Fruit fly (Drosophila melanogaster) whole organism, embryonic: Measurements from ENCODE around the gene Plod.
A peak's percentile ranks its signal among the peaks of the same experiment; 100 is the strongest.

Source experiments
- Aef1 ChIP-seq: fragments of 200-800 bp; sonication (Bioruptor generic); IDR thresholded peaks from 3 replicates; pipeline ENCODE4 v1.3.6; 2022; ENCODE audit warnings: missing biosample characterization, missing genetic modification characterization
- B-H1 ChIP-seq: fragments of 200-800 bp; sonication (Bioruptor generic); IDR thresholded peaks from 3 replicates; pipeline ENCODE4 v1.3.6; 2022; ENCODE audit warnings: missing biosample characterization, missing genetic modification characterization
- CG10209 ChIP-seq: fragments of 200-800 bp; sonication (Bioruptor generic); optimal IDR thresholded peaks from 3 replicates; lab custom pipeline; 2017; ENCODE audit warnings: missing biosample characterization, mild to moderate bottlenecking, missing genetic modification characterization, missing genetic modification reagents
- CG11456 ChIP-seq: fragments of 200-800 bp; sonication (Bioruptor generic); IDR thresholded peaks from 3 replicates; pipeline ENCODE4 v1.3.6; 2022; ENCODE audit warnings: missing biosample characterization, missing genetic modification characterization
- CG11696 ChIP-seq: fragments of 200-800 bp; sonication (Bioruptor generic); IDR thresholded peaks from 2 replicates; pipeline ENCODE4 v1.3.6; 2022; ENCODE audit warnings: missing biosample characterization, missing genetic modification characterization
- CG11723 ChIP-seq: fragments of 200-800 bp; sonication (Bioruptor generic); optimal IDR thresholded peaks from 2 replicates; lab custom pipeline; 2017; ENCODE audit warnings: missing biosample characterization, mild to moderate bottlenecking, missing genetic modification characterization
- CG12071 ChIP-seq: fragments of 200-800 bp; sonication (Bioruptor generic); optimal IDR thresholded peaks from 3 replicates; lab custom pipeline; 2018; ENCODE audit warnings: missing biosample characterization, mild to moderate bottlenecking, missing genetic modification characterization
- CG12155 ChIP-seq: fragments of 200-800 bp; sonication (Bioruptor generic); optimal IDR thresholded peaks from 3 replicates; lab custom pipeline; 2016; ENCODE audit warnings: missing biosample characterization, missing genetic modification characterization
- CG13424 ChIP-seq: fragments of 200-800 bp; sonication (Bioruptor generic); optimal IDR thresholded peaks from 2 replicates; lab custom pipeline; 2019; ENCODE audit warnings: missing biosample characterization, mild to moderate bottlenecking, missing genetic modification characterization, moderate library complexity
- CG14441 ChIP-seq: fragments of 200-800 bp; sonication (Bioruptor generic); IDR thresholded peaks from 2 replicates; pipeline ENCODE4 v1.3.6; 2022; ENCODE audit warnings: missing biosample characterization, missing genetic modification characterization
- CG1603 ChIP-seq: fragments of 200-800 bp; sonication (Bioruptor generic); optimal IDR thresholded peaks from 2 replicates; lab custom pipeline; 2019; ENCODE audit warnings: missing biosample characterization, mild to moderate bottlenecking, missing genetic modification characterization, moderate library complexity
- CG17802 ChIP-seq: fragments of 200-800 bp; sonication (Bioruptor generic); optimal IDR thresholded peaks from 2 replicates; lab custom pipeline; 2018; ENCODE audit warnings: missing biosample characterization, mild to moderate bottlenecking, missing genetic modification characterization, moderate library complexity
- CG1792 ChIP-seq: fragments of 200-800 bp; sonication (Bioruptor generic); optimal IDR thresholded peaks from 2 replicates; lab custom pipeline; 2016; ENCODE audit warnings: missing biosample characterization, missing genetic modification characterization
- CG18262 ChIP-seq: fragments of 200-800 bp; optimal IDR thresholded peaks from 3 replicates; lab custom pipeline; 2019; ENCODE audit warnings: missing biosample characterization, mild to moderate bottlenecking, missing genetic modification characterization, moderate library complexity
- CG18476 ChIP-seq: fragments of 200-800 bp; sonication (Bioruptor generic); optimal IDR thresholded peaks from 2 replicates; lab custom pipeline; 2016; ENCODE audit warnings: missing biosample characterization, mild to moderate bottlenecking, missing genetic modification characterization
- CG2129 ChIP-seq: fragments of 200-800 bp; sonication (Bioruptor generic); IDR thresholded peaks from 2 replicates; pipeline ENCODE4 v1.3.6; 2022; ENCODE audit warnings: missing biosample characterization, missing genetic modification characterization; ENCODE audit not compliant: partially characterized antibody
- CG2202 ChIP-seq: fragments of 200-800 bp; sonication (Bioruptor generic); optimal IDR thresholded peaks from 2 replicates; lab custom pipeline; 2018; ENCODE audit warnings: missing biosample characterization, mild to moderate bottlenecking, missing genetic modification characterization
- CG34224 ChIP-seq: fragments of 200-800 bp; sonication (Bioruptor generic); IDR thresholded peaks from 3 replicates; pipeline ENCODE4 v1.3.6; 2022; ENCODE audit warnings: missing biosample characterization, missing genetic modification characterization; ENCODE audit not compliant: partially characterized antibody
- CG34422 ChIP-seq: fragments of 200-800 bp; sonication (Bioruptor generic); IDR thresholded peaks from 3 replicates; pipeline ENCODE4 v1.3.6; 2022; ENCODE audit warnings: missing biosample characterization, missing genetic modification characterization
- CG4404 ChIP-seq: fragments of 200-800 bp; sonication (Bioruptor generic); IDR thresholded peaks from 2 replicates; pipeline ENCODE4 v1.3.6; 2022; ENCODE audit warnings: missing biosample characterization, missing genetic modification characterization
- CG6791 ChIP-seq: fragments of 200-800 bp; sonication (Bioruptor generic); IDR thresholded peaks from 3 replicates; pipeline ENCODE4 v1.3.6; 2022; ENCODE audit warnings: missing biosample characterization, missing genetic modification characterization; ENCODE audit not compliant: partially characterized antibody
- CG7357 ChIP-seq: fragments of 200-800 bp; sonication (Bioruptor generic); IDR thresholded peaks from 3 replicates; pipeline ENCODE4 v1.3.6; 2022; ENCODE audit warnings: missing biosample characterization, missing genetic modification characterization
- CG8281 ChIP-seq: fragments of 200-800 bp; sonication (Bioruptor generic); optimal IDR thresholded peaks from 2 replicates; lab custom pipeline; 2018; ENCODE audit warnings: missing biosample characterization, mild to moderate bottlenecking, missing genetic modification characterization, moderate library complexity
- CG8359 ChIP-seq: fragments of 200-800 bp; sonication (Bioruptor generic); optimal IDR thresholded peaks from 2 replicates; lab custom pipeline; 2017; ENCODE audit warnings: missing biosample characterization, mild to moderate bottlenecking, missing genetic modification characterization, borderline replicate concordance
- CG8765 ChIP-seq: fragments of 200-800 bp; sonication (Bioruptor generic); IDR thresholded peaks from 2 replicates; pipeline ENCODE4 v1.3.6; 2022; ENCODE audit warnings: missing biosample characterization, missing genetic modification characterization
- CG9437 ChIP-seq: fragments of 200-800 bp; sonication (Bioruptor generic); optimal IDR thresholded peaks from 2 replicates; lab custom pipeline; 2018; ENCODE audit warnings: missing biosample characterization, mild to moderate bottlenecking, missing genetic modification characterization
- Camta ChIP-seq: fragments of 200-800 bp; sonication (Bioruptor generic); optimal IDR thresholded peaks from 2 replicates; lab custom pipeline; 2016; ENCODE audit warnings: missing biosample characterization, missing genetic modification characterization
- ERR ChIP-seq: fragments of 200-800 bp; sonication (Bioruptor generic); optimal IDR thresholded peaks from 2 replicates; lab custom pipeline; 2016; ENCODE audit warnings: missing biosample characterization, missing genetic modification characterization
- H2.0 ChIP-seq: fragments of 200-800 bp; sonication (Bioruptor generic); IDR thresholded peaks from 2 replicates; pipeline ENCODE4 v1.3.6; 2022; ENCODE audit warnings: missing biosample characterization, missing genetic modification characterization
- Lim3 ChIP-seq: fragments of 200-800 bp; sonication (Bioruptor generic); IDR thresholded peaks from 2 replicates; pipeline ENCODE4 v1.3.6; 2022; ENCODE audit warnings: missing biosample characterization, missing genetic modification characterization
- Nf-YA ChIP-seq: fragments of 200-800 bp; sonication (Bioruptor generic); IDR thresholded peaks from 2 replicates; pipeline ENCODE4 v1.3.6; 2022; ENCODE audit warnings: missing biosample characterization, missing genetic modification characterization
- YL-1 ChIP-seq: fragments of 200-800 bp; sonication (Bioruptor generic); optimal IDR thresholded peaks from 3 replicates; lab custom pipeline; 2017; ENCODE audit warnings: missing biosample characterization, mild to moderate bottlenecking, missing genetic modification characterization
- amos ChIP-seq: fragments of 200-800 bp; sonication (Bioruptor generic); IDR thresholded peaks from 2 replicates; pipeline ENCODE4 v1.3.6; 2022; ENCODE audit warnings: missing biosample characterization, missing genetic modification characterization; ENCODE audit not compliant: partially characterized antibody
- bsh ChIP-seq, 2 experiments: fragments of 200-800 bp; sonication (Bioruptor generic); optimal IDR thresholded peaks; 2 replicates each; lab custom pipeline; 2017 to 2018; ENCODE audit warnings: mild to moderate bottlenecking in 2 of 2, missing biosample characterization in 2 of 2, missing genetic modification characterization in 2 of 2, moderate library complexity in 1 of 2
- btn ChIP-seq: fragments of 200-800 bp; sonication (Bioruptor generic); optimal IDR thresholded peaks from 2 replicates; lab custom pipeline; 2016; ENCODE audit warnings: missing biosample characterization, missing genetic modification characterization
- cato ChIP-seq: fragments of 200-800 bp; sonication (Bioruptor generic); optimal IDR thresholded peaks from 2 replicates; lab custom pipeline; 2016; ENCODE audit warnings: missing biosample characterization, missing genetic modification characterization, borderline replicate concordance
- danr ChIP-seq: fragments of 200-800 bp; sonication (Bioruptor generic); IDR thresholded peaks from 2 replicates; pipeline ENCODE4 v1.3.6; 2022; ENCODE audit warnings: missing biosample characterization, missing genetic modification characterization
- en ChIP-seq: fragments of 200-800 bp; sonication (Bioruptor generic); optimal IDR thresholded peaks from 2 replicates; lab custom pipeline; 2016; ENCODE audit warnings: missing biosample characterization, missing genetic modification characterization
- gcm ChIP-seq: fragments of 200-800 bp; sonication (Bioruptor generic); optimal IDR thresholded peaks from 2 replicates; lab custom pipeline; 2019; ENCODE audit warnings: missing biosample characterization, mild to moderate bottlenecking, missing genetic modification characterization, moderate library complexity
- gcm2 ChIP-seq: fragments of 200-800 bp; sonication (Bioruptor generic); optimal IDR thresholded peaks from 2 replicates; lab custom pipeline; 2016; ENCODE audit warnings: missing biosample characterization, missing genetic modification characterization
- hbn ChIP-seq: fragments of 200-800 bp; sonication (Bioruptor generic); IDR thresholded peaks from 2 replicates; pipeline ENCODE4 v1.3.6; 2022; ENCODE audit warnings: missing biosample characterization, missing genetic modification characterization; ENCODE audit not compliant: partially characterized antibody
- knrl ChIP-seq: fragments of 200-800 bp; sonication (Bioruptor generic); IDR thresholded peaks from 3 replicates; pipeline ENCODE4 v1.3.6; 2022; ENCODE audit warnings: missing biosample characterization, missing genetic modification characterization; ENCODE audit not compliant: partially characterized antibody
- luna ChIP-seq: fragments of 200-800 bp; sonication (Bioruptor generic); optimal IDR thresholded peaks from 2 replicates; lab custom pipeline; 2016; ENCODE audit warnings: missing biosample characterization, missing genetic modification characterization
- oc ChIP-seq: fragments of 200-800 bp; sonication (Bioruptor generic); optimal IDR thresholded peaks from 2 replicates; lab custom pipeline; 2018; ENCODE audit warnings: missing biosample characterization, mild to moderate bottlenecking, missing genetic modification characterization, moderate library complexity
- org-1 ChIP-seq: fragments of 200-800 bp; sonication (Bioruptor generic); optimal IDR thresholded peaks from 2 replicates; lab custom pipeline; 2017; ENCODE audit warnings: missing biosample characterization, missing genetic modification characterization
- pfk ChIP-seq: fragments of 200-800 bp; sonication (Bioruptor generic); optimal IDR thresholded peaks from 2 replicates; lab custom pipeline; 2018; ENCODE audit warnings: missing biosample characterization, mild to moderate bottlenecking, missing genetic modification characterization, moderate library complexity
- psq ChIP-seq: fragments of 200-800 bp; sonication (Bioruptor generic); optimal IDR thresholded peaks from 2 replicates; lab custom pipeline; 2017; ENCODE audit warnings: missing biosample characterization, missing genetic modification characterization
- sisA ChIP-seq: fragments of 200-800 bp; sonication (Bioruptor generic); IDR thresholded peaks from 2 replicates; pipeline ENCODE4 v1.3.6; 2022; ENCODE audit warnings: missing biosample characterization, missing genetic modification characterization
- sqz ChIP-seq: fragments of 200-800 bp; sonication (Bioruptor generic); optimal IDR thresholded peaks from 3 replicates; lab custom pipeline; 2018; ENCODE audit warnings: missing biosample characterization, mild to moderate bottlenecking, missing genetic modification characterization
- twi ChIP-seq: fragments of 200-800 bp; optimal IDR thresholded peaks from 2 replicates; lab custom pipeline; 2019; ENCODE audit warnings: missing biosample characterization, mild to moderate bottlenecking, missing genetic modification characterization, moderate library complexity
- vvl ChIP-seq: fragments of 200-800 bp; sonication (Bioruptor generic); IDR thresholded peaks from 2 replicates; pipeline ENCODE4 v1.3.6; 2022; ENCODE audit warnings: missing biosample characterization, missing genetic modification characterization

Gene Plod

DNA sequence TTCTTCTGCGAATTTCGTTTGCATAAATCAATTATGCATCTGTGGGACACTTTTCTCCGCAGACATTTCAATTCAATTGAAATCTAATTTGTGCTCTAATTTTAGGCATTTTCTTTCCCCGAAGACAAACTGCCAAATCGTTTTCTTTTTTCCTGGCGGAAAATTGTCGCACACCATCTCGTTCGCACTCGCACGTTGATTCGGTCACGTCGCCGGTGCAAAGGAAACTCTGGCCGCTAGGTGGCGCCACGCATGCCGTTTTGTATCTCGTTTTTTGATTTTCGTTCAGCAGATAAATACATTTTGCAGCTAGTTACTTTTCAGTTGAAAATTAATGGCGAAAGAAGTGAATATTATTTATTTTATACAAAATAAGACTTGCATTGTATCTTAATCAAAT lies 42.5 kb upstream of the Plod start (continued):
- TF ChIP-seq CG2202 (no peak), CG11696 (GFP tag; lab: Robert Waterston, UW) (no peak), CG18476 (GFP tag; lab: Kevin White, UChicago) (no peak), en (no peak), hbn (GFP tag; lab: Robert Waterston, UW) (no peak), bsh (GFP tag; optimal IDR thresholded peaks at IDR 0.05; lab: Kevin White, UChicago) (no peak), CG1603 (tag; lab: Kevin White, UChicago) (no peak), amos (GFP tag; lab: Robert Waterston, UW) (no peak), CG6791 (no peak; the same call in 2 of the 3 replicates), H2.0 (GFP tag; lab: Robert Waterston, UW) (no peak), sqz (peak; percentile 31), gcm (no peak), ERR (GFP tag; lab: Kevin White, UChicago) (no peak), CG9437 (GFP tag; lab: Kevin White, UChicago) (no peak), knrl (GFP tag; lab: Robert Waterston, UW) (no peak), CG17802 (tag; lab: Kevin White, UChicago) (no peak), CG1792 (GFP tag; lab: Kevin White, UChicago) (no peak), CG12155 (GFP tag; lab: Kevin White, UChicago) (no peak), CG18262 (tag; lab: Kevin White, UChicago) (no peak), cato (GFP tag; lab: Kevin White, UChicago) (no peak), twi (tag; lab: Kevin White, UChicago) (no peak), CG8281 (no peak), luna (GFP tag; lab: Kevin White, UChicago) (no peak), vvl (GFP tag; lab: Robert Waterston, UW) (peak; percentile 63), Aef1 (GFP tag; lab: Robert Waterston, UW) (no peak), btn (no peak), CG11456 (no peak; the same call in 2 of the 3 replicates), CG8359 (GFP tag; lab: Kevin White, UChicago) (no peak), CG11723 (no peak), CG8765 (GFP tag; lab: Robert Waterston, UW) (no peak), YL-1 (GFP tag; lab: Kevin White, UChicago) (no peak), Camta (no peak), danr (GFP tag; lab: Robert Waterston, UW) (no peak), CG2129 (no peak), sisA (no peak), CG34224 (GFP tag; lab: Robert Waterston, UW) (no peak), CG13424 (no peak), psq (GFP tag; lab: Kevin White, UChicago) (no peak), CG14441 (no peak), CG7357 (GFP tag; lab: Robert Waterston, UW) (no peak), Lim3 (GFP tag; lab: Robert Waterston, UW) (no peak), CG12071 (GFP tag; lab: Kevin White, UChicago) (no peak), pfk (GFP tag; lab: Kevin White, UChicago) (no peak), CG4404 (GFP tag; lab: Robert Waterston, UW) (no peak), CG34422 (no peak; the same call in 2 of the 3 replicates), Nf-YA (GFP tag; lab: Robert Waterston, UW) (no peak), B-H1 (GFP tag; lab: Robert Waterston, UW) (no peak; the same call in 2 of the 3 replicates), CG10209 (GFP tag; lab: Kevin White, UChicago) (no peak), oc (tag; lab: Kevin White, UChicago) (no peak), gcm2 (GFP tag; lab: Kevin White, UChicago) (no peak), org-1 (GFP tag; lab: Kevin White, UChicago) (no peak)
